Fruit fly (Drosophila melanogaster) whole organism, wandering third instar larva: ENCODE measurements around the gene tutl.

Experiments
- br ChIP-seq: fragments of 200-800 bp; sonication (Bioruptor generic); optimal IDR thresholded peaks from 2 replicates; lab custom pipeline; 2016; ENCODE audit warnings: missing biosample characterization, missing genetic modification characterization
- fru ChIP-seq: fragments of 200-800 bp; sonication (Bioruptor generic); optimal IDR thresholded peaks from 3 replicates; lab custom pipeline; 2016; ENCODE audit warnings: missing biosample characterization, mild to moderate bottlenecking, missing genetic modification characterization

DNA sequence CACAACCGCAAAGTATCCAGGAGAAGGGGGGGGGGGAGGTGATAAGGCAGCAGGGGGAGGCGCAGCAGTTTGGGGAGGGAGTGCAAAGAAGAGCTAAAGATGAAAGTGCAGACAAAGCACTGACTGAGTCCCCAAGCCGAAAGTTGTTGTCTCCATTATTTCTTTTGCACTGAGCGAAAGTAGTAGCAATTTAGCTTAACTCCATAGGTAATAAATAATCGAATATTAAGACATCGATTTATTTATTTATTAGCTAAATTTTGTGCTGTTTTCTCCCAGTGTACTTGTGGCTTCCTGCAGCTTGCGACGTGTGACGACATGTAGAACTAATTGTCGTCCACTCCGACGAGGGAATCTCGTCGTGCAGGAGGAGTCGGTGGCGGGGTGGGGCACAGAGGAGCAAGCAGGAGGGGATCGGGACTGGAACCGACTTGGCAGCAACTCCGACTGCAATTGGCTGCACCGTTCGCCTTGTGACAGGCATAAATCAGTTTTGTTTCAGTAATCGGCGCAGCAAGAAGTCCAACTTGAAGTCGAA, 78.6 kb downstream of the tutl start, which contains the start of gene Traf4:
- TF ChIP-seq fru (GFP tag; lab: Kevin White, UChicago) (peak; percentile 32), br (GFP tag; lab: Kevin White, UChicago) (peak; percentile 19)
